Worm (Caenorhabditis elegans): ENCODE results near the gene srd-63.

srd-63 gene

ce11 chrV:16377849-16378248 lies 15.8 kb downstream of the srd-63 start, which contains the start of gene F13A7.1:
F13A7.1 (minus strand) TSS chrV:16377949.
- no peak for TF ChIP-seq nhr-237 (tag; optimal IDR thresholded peaks at IDR 0.05)
- TF ChIP-seq tbx-8 (GFP tag; optimal IDR thresholded peaks at IDR 0.05) = no peak
- TF ChIP-seq nhr-2 (tag; optimal IDR thresholded peaks at IDR 0.05) = no peak
- no peak for TF ChIP-seq lsy-2 (tag; optimal IDR thresholded peaks at IDR 0.05)
- no peak for TF ChIP-seq ztf-11 (tag; optimal IDR thresholded peaks at IDR 0.05)
- no peak for TF ChIP-seq bed-3 (GFP tag; optimal IDR thresholded peaks at IDR 0.05)
- TF ChIP-seq cnd-1 (tag; optimal IDR thresholded peaks at IDR 0.05) = no peak
- no peak for TF ChIP-seq mab-5 (tag; optimal IDR thresholded peaks at IDR 0.05)
- no peak for TF ChIP-seq lin-13 (tag; optimal IDR thresholded peaks at IDR 0.05)
- no peak for TF ChIP-seq elt-3 (tag; optimal IDR thresholded peaks at IDR 0.05)
- no peak for TF ChIP-seq ceh-39 (tag; optimal IDR thresholded peaks at IDR 0.05)
- no peak for TF ChIP-seq mls-2 (tag; optimal IDR thresholded peaks at IDR 0.05)
- no peak for TF ChIP-seq nhr-76 (tag; optimal IDR thresholded peaks at IDR 0.05)
- TF ChIP-seq zip-8 (tag; optimal IDR thresholded peaks at IDR 0.05) = no peak
- no peak for TF ChIP-seq sem-2 (GFP tag; optimal IDR thresholded peaks at IDR 0.05)
- TF ChIP-seq unc-39 (tag; optimal IDR thresholded peaks at IDR 0.05) = no peak

ce11 chrV:16377188-16377587 lies 16.4 kb downstream of the srd-63 start:
- TF ChIP-seq mls-2 (tag; optimal IDR thresholded peaks at IDR 0.05) = no peak
- TF ChIP-seq flh-1 (GFP tag; optimal IDR thresholded peaks at IDR 0.05) = no peak
- TF ChIP-seq lin-32 (GFP tag; optimal IDR thresholded peaks at IDR 0.05) = no peak
- no peak for TF ChIP-seq lin-13 (tag; optimal IDR thresholded peaks at IDR 0.05)
- no peak for TF ChIP-seq sem-2 (GFP tag; optimal IDR thresholded peaks at IDR 0.05)
- no peak for TF ChIP-seq blmp-1 (tag; optimal IDR thresholded peaks at IDR 0.05)
- no peak for TF ChIP-seq ceh-39 (tag; optimal IDR thresholded peaks at IDR 0.05)
- TF ChIP-seq elt-1 (tag; optimal IDR thresholded peaks at IDR 0.05; ENCODE audit: borderline replicate concordance, insufficient read depth) = no peak
- no peak for TF ChIP-seq elt-3 (tag; optimal IDR thresholded peaks at IDR 0.05)
- no peak for TF ChIP-seq sptf-1 (tag; optimal IDR thresholded peaks at IDR 0.05)
- TF ChIP-seq lsy-2 (tag; optimal IDR thresholded peaks at IDR 0.05) = no peak
- TF ChIP-seq nhr-28 (tag; optimal IDR thresholded peaks at IDR 0.05) = no peak
- no peak for TF ChIP-seq snpc-4 (tag; optimal IDR thresholded peaks at IDR 0.05)
- no peak for TF ChIP-seq ham-2 (GFP tag; optimal IDR thresholded peaks at IDR 0.05)
- TF ChIP-seq ceh-83 (GFP tag; optimal IDR thresholded peaks at IDR 0.05) = no peak
- no peak for TF ChIP-seq nhr-237 (tag; optimal IDR thresholded peaks at IDR 0.05)

ce11 chrV:16376430-16376948 lies 17.1 kb downstream of the srd-63 start:
- no peak for TF ChIP-seq lin-13 (tag; optimal IDR thresholded peaks at IDR 0.05)
- no peak for TF ChIP-seq blmp-1 (tag; optimal IDR thresholded peaks at IDR 0.05)
- no peak for TF ChIP-seq nhr-12 (tag; optimal IDR thresholded peaks at IDR 0.05)
- no peak for TF ChIP-seq nhr-28 (tag; optimal IDR thresholded peaks at IDR 0.05)
- TF ChIP-seq flh-1 (GFP tag; optimal IDR thresholded peaks at IDR 0.05) = no peak
- TF ChIP-seq lin-32 (GFP tag; optimal IDR thresholded peaks at IDR 0.05) = no peak
- no peak for TF ChIP-seq cnd-1 (tag; optimal IDR thresholded peaks at IDR 0.05)
- no peak for TF ChIP-seq M03D4.4 (tag; optimal IDR thresholded peaks at IDR 0.05)
- TF ChIP-seq unc-39 (tag; optimal IDR thresholded peaks at IDR 0.05) = no peak
- no peak for TF ChIP-seq tbx-8 (GFP tag; optimal IDR thresholded peaks at IDR 0.05)
- no peak for TF ChIP-seq mep-1 (tag; optimal IDR thresholded peaks at IDR 0.05)
- no peak for TF ChIP-seq hlh-1 (tag; optimal IDR thresholded peaks at IDR 0.05)
- no peak for TF ChIP-seq sptf-1 (tag; optimal IDR thresholded peaks at IDR 0.05)
- TF ChIP-seq snpc-4 (tag; optimal IDR thresholded peaks at IDR 0.05) = no peak
- TF ChIP-seq ham-2 (GFP tag; optimal IDR thresholded peaks at IDR 0.05) = no peak
- no peak for TF ChIP-seq unc-120 (tag; optimal IDR thresholded peaks at IDR 0.05; ENCODE audit: poor library complexity, severe bottlenecking)
- TF ChIP-seq elt-1 (tag; optimal IDR thresholded peaks at IDR 0.05; ENCODE audit: borderline replicate concordance, insufficient read depth) = no peak
- no peak for TF ChIP-seq ztf-11 (tag; optimal IDR thresholded peaks at IDR 0.05)
- no peak for TF ChIP-seq ceh-83 (GFP tag; optimal IDR thresholded peaks at IDR 0.05)
- no peak for TF ChIP-seq ceh-39 (tag; optimal IDR thresholded peaks at IDR 0.05)

ce11 chrV:16374676-16375075 lies 19.0 kb downstream of the srd-63 start, which contains the start of gene srv-34:
srv-34 (minus strand) TSS chrV:16374776.
- TF ChIP-seq cnd-1 (tag; optimal IDR thresholded peaks at IDR 0.05) = no peak
- no peak for TF ChIP-seq nhr-76 (tag; optimal IDR thresholded peaks at IDR 0.05)
- no peak for TF ChIP-seq mep-1 (tag; optimal IDR thresholded peaks at IDR 0.05)
- no peak for TF ChIP-seq mab-5 (tag; optimal IDR thresholded peaks at IDR 0.05)
- TF ChIP-seq ham-2 (GFP tag; optimal IDR thresholded peaks at IDR 0.05) = no peak
- no peak for TF ChIP-seq ceh-39 (tag; optimal IDR thresholded peaks at IDR 0.05)
- TF ChIP-seq ceh-83 (GFP tag; optimal IDR thresholded peaks at IDR 0.05) = no peak
- TF ChIP-seq pha-4 (tag; optimal IDR thresholded peaks at IDR 0.05) = no peak
- no peak for TF ChIP-seq sem-2 (GFP tag; optimal IDR thresholded peaks at IDR 0.05)
- TF ChIP-seq nhr-237 (tag; optimal IDR thresholded peaks at IDR 0.05) = no peak
- no peak for TF ChIP-seq nhr-12 (tag; optimal IDR thresholded peaks at IDR 0.05)
- TF ChIP-seq elt-1 (tag; optimal IDR thresholded peaks at IDR 0.05; ENCODE audit: borderline replicate concordance, insufficient read depth) = no peak
- TF ChIP-seq bed-3 (GFP tag; optimal IDR thresholded peaks at IDR 0.05) = no peak

Data from whole organism, mixed stage, embryonic.